Worm (Caenorhabditis elegans) whole organism, young adult: ENCODE results near the gene nhr-13.

Source experiments
- F39B2.1 ChIP-seq: fragments of 200-800 bp; sonication (Bioruptor generic); IDR thresholded peaks from 2 replicates; pipeline ENCODE4 v1.3.6; 2022; ENCODE audit warnings: missing genetic modification reagents, missing genetic modification characterization, missing compliant biosample characterization
- cebp-2 ChIP-seq: fragments of 200-800 bp; sonication (Bioruptor generic); IDR thresholded peaks from 2 replicates; pipeline ENCODE4 v1.3.6; 2022; ENCODE audit warnings: missing genetic modification characterization, missing compliant biosample characterization
- efl-1 ChIP-seq: fragments of 150-350 bp; optimal IDR thresholded peaks from 2 replicates; lab custom pipeline; 2014; ENCODE audit warnings: missing biosample characterization, missing genetic modification reagents, missing genetic modification characterization
- egrh-3 ChIP-seq: fragments of 200-800 bp; sonication (Bioruptor generic); IDR thresholded peaks from 2 replicates; pipeline ENCODE4 v1.3.6; 2022; ENCODE audit warnings: missing genetic modification reagents, missing genetic modification characterization, missing compliant biosample characterization
- gei-17 ChIP-seq: fragments of 200-800 bp; sonication (Bioruptor generic); optimal IDR thresholded peaks from 2 replicates; lab custom pipeline; 2018; ENCODE audit warnings: mild to moderate bottlenecking, missing genetic modification characterization, missing compliant biosample characterization
- let-526 ChIP-seq: fragments of 200-800 bp; sonication (Bioruptor generic); IDR thresholded peaks from 2 replicates; pipeline ENCODE4 v1.3.6; 2022; ENCODE audit warnings: missing genetic modification reagents, missing genetic modification characterization, missing compliant biosample characterization
- nhr-179 ChIP-seq: sonication (generic microtip); optimal IDR thresholded peaks from 2 replicates; lab custom pipeline; 2016; ENCODE audit warnings: mild to moderate bottlenecking, missing genetic modification characterization, missing compliant biosample characterization
- pha-4 ChIP-seq: fragments of 150-350 bp; sonication (generic microtip); optimal IDR thresholded peaks from 2 replicates; lab custom pipeline; 2014; ENCODE audit warnings: missing biosample characterization, missing genetic modification reagents, missing genetic modification characterization
- ztf-22 ChIP-seq: fragments of 200-800 bp; sonication (Bioruptor generic); optimal IDR thresholded peaks from 2 replicates; lab custom pipeline; 2018; ENCODE audit warnings: mild to moderate bottlenecking, missing genetic modification characterization, moderate library complexity, missing compliant biosample characterization

DNA sequence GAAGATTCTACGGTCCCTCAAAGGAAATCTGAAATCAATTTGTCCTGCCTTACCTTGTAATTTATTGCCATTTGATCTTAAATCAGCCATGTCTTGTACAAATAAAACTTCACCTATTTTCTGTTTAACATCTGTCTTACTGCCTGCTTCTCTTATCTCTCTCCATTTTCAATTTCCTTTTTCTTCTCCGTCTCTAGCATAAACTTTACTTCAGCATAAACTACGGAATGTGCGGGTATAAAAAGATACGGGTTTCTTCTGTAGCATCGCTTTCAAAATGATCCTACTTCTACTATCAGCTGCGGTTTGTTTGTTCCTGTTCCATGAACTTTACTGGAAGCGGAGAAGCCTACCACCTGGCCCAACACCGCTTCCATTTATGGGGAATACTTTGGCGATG is 52.5 kb downstream of the nhr-13 start, which contains the start of gene cyp-33C5:
- TF ChIP-seq nhr-179 (tag; lab: Kevin White, UChicago), result no peak
- TF ChIP-seq cebp-2 (GFP tag; lab: Robert Waterston, UW), result no peak
- no peak for TF ChIP-seq gei-17 (GFP tag; lab: Kevin White, UChicago)
- TF ChIP-seq ztf-22 (GFP tag; lab: Kevin White, UChicago), result no peak
- TF ChIP-seq efl-1 (GFP tag; lab: Kevin White, UChicago), result no peak
- TF ChIP-seq egrh-3 (GFP tag; lab: Robert Waterston, UW), result no peak
- TF ChIP-seq pha-4, result no peak
- TF ChIP-seq F39B2.1 (GFP tag; lab: Robert Waterston, UW), result no peak
- no peak for TF ChIP-seq let-526 (GFP tag; lab: Robert Waterston, UW)
